Fruit fly (Drosophila melanogaster) whole organism, embryonic: Measurements from ENCODE around the gene CG5966.

Experiments
- Bgb ChIP-seq: fragments of 200-800 bp; sonication (Bioruptor generic); IDR thresholded peaks from 2 replicates; pipeline ENCODE4 v1.3.6; 2022; ENCODE audit warnings: missing biosample characterization, missing genetic modification characterization; ENCODE audit not compliant: partially characterized antibody
- CG10366 ChIP-seq: fragments of 200-800 bp; sonication (Bioruptor generic); IDR thresholded peaks from 2 replicates; pipeline ENCODE4 v1.3.6; 2022; ENCODE audit warnings: missing biosample characterization, missing genetic modification characterization
- CG11247 ChIP-seq: fragments of 200-800 bp; sonication (Bioruptor generic); IDR thresholded peaks from 2 replicates; pipeline ENCODE4 v1.3.6; 2022; ENCODE audit warnings: missing biosample characterization, missing genetic modification characterization
- CG12391 ChIP-seq: fragments of 200-800 bp; sonication (Bioruptor generic); optimal IDR thresholded peaks from 3 replicates; lab custom pipeline; 2018; ENCODE audit warnings: missing biosample characterization, mild to moderate bottlenecking, missing genetic modification characterization, moderate library complexity
- CG12744 ChIP-seq: fragments of 200-800 bp; sonication (Bioruptor generic); optimal IDR thresholded peaks from 2 replicates; lab custom pipeline; 2016; ENCODE audit warnings: missing biosample characterization, missing genetic modification characterization
- CG13624 ChIP-seq: fragments of 200-800 bp; sonication (Bioruptor generic); optimal IDR thresholded peaks from 2 replicates; lab custom pipeline; 2016; ENCODE audit warnings: missing biosample characterization, missing genetic modification characterization
- CG17829 ChIP-seq: fragments of 200-800 bp; optimal IDR thresholded peaks from 2 replicates; lab custom pipeline; 2019; ENCODE audit warnings: missing biosample characterization, mild to moderate bottlenecking, missing genetic modification characterization, moderate library complexity
- CG17912 ChIP-seq: fragments of 200-800 bp; sonication (Bioruptor generic); optimal IDR thresholded peaks from 2 replicates; lab custom pipeline; 2018; ENCODE audit warnings: missing biosample characterization, mild to moderate bottlenecking, missing genetic modification characterization
- CG18619 ChIP-seq: fragments of 200-800 bp; sonication (Bioruptor generic); optimal IDR thresholded peaks from 3 replicates; lab custom pipeline; 2017; ENCODE audit warnings: missing biosample characterization, mild to moderate bottlenecking, missing genetic modification characterization
- CG30020 ChIP-seq: fragments of 200-800 bp; optimal IDR thresholded peaks from 2 replicates; lab custom pipeline; 2019; ENCODE audit warnings: missing biosample characterization, mild to moderate bottlenecking, missing genetic modification characterization, moderate library complexity
- CG33213 ChIP-seq: fragments of 200-800 bp; sonication (Bioruptor generic); optimal IDR thresholded peaks from 3 replicates; lab custom pipeline; 2016; ENCODE audit warnings: missing biosample characterization, missing genetic modification characterization
- CG43689 ChIP-seq: fragments of 200-800 bp; sonication (Bioruptor generic); IDR thresholded peaks from 2 replicates; pipeline ENCODE4 v1.3.6; 2022; ENCODE audit warnings: missing biosample characterization, missing genetic modification characterization
- CG4617 ChIP-seq: fragments of 200-800 bp; sonication (Bioruptor generic); optimal IDR thresholded peaks from 3 replicates; lab custom pipeline; 2016; ENCODE audit warnings: missing biosample characterization, missing genetic modification characterization, borderline replicate concordance
- CG5953 ChIP-seq: fragments of 200-800 bp; sonication (Bioruptor generic); IDR thresholded peaks from 2 replicates; pipeline ENCODE4 v1.3.6; 2022; ENCODE audit warnings: missing biosample characterization, missing genetic modification characterization
- CG6254 ChIP-seq: fragments of 200-800 bp; sonication (Bioruptor generic); optimal IDR thresholded peaks from 3 replicates; lab custom pipeline; 2017; ENCODE audit warnings: mild to moderate bottlenecking, missing biosample characterization, missing genetic modification reagents, missing genetic modification characterization
- CG7357 ChIP-seq: fragments of 200-800 bp; sonication (Bioruptor generic); IDR thresholded peaks from 3 replicates; pipeline ENCODE4 v1.3.6; 2022; ENCODE audit warnings: missing biosample characterization, missing genetic modification characterization
- CG7786 ChIP-seq: fragments of 200-800 bp; sonication (Bioruptor generic); optimal IDR thresholded peaks from 2 replicates; lab custom pipeline; 2016; ENCODE audit warnings: missing biosample characterization, missing genetic modification characterization
- CG8478 ChIP-seq: fragments of >200 bp; optimal IDR thresholded peaks from 2 replicates; lab custom pipeline; 2018
- CG9817 ChIP-seq: fragments of 200-800 bp; sonication (Bioruptor generic); optimal IDR thresholded peaks from 2 replicates; lab custom pipeline; 2018; ENCODE audit warnings: missing biosample characterization, mild to moderate bottlenecking, missing genetic modification characterization, moderate library complexity
- CG9876 ChIP-seq: fragments of 200-800 bp; sonication (Bioruptor generic); optimal IDR thresholded peaks from 2 replicates; lab custom pipeline; 2016; ENCODE audit warnings: missing biosample characterization, missing genetic modification characterization
- CoRest ChIP-seq: fragments of 200-800 bp; sonication (Bioruptor generic); optimal IDR thresholded peaks from 3 replicates; lab custom pipeline; 2018; ENCODE audit warnings: missing biosample characterization, mild to moderate bottlenecking, missing genetic modification characterization, moderate library complexity
- Dip3 ChIP-seq: fragments of 200-800 bp; sonication (Bioruptor generic); optimal IDR thresholded peaks from 3 replicates; lab custom pipeline; 2016; ENCODE audit warnings: missing biosample characterization, missing genetic modification characterization
- Dll ChIP-seq: fragments of 200-800 bp; sonication (Bioruptor generic); IDR thresholded peaks from 4 replicates; pipeline ENCODE4 v1.3.6; 2022; ENCODE audit warnings: missing biosample characterization, missing genetic modification characterization; ENCODE audit not compliant: partially characterized antibody
- Fer1 ChIP-seq: fragments of 200-800 bp; sonication (Bioruptor generic); optimal IDR thresholded peaks from 2 replicates; lab custom pipeline; 2017; ENCODE audit warnings: missing biosample characterization, mild to moderate bottlenecking, missing genetic modification characterization
- Gug ChIP-seq: fragments of 200-800 bp; sonication (Bioruptor generic); IDR thresholded peaks from 4 replicates; pipeline ENCODE4 v1.3.6; 2022; ENCODE audit warnings: missing biosample characterization, missing genetic modification characterization
- H2.0 ChIP-seq: fragments of 200-800 bp; sonication (Bioruptor generic); IDR thresholded peaks from 2 replicates; pipeline ENCODE4 v1.3.6; 2022; ENCODE audit warnings: missing biosample characterization, missing genetic modification characterization
- Kr ChIP-seq: fragments of 200-800 bp; sonication (Bioruptor generic); optimal IDR thresholded peaks from 2 replicates; lab custom pipeline; 2017; ENCODE audit warnings: missing biosample characterization, mild to moderate bottlenecking, missing genetic modification characterization
- Six4 ChIP-seq: fragments of 200-800 bp; sonication (Bioruptor generic); optimal IDR thresholded peaks from 2 replicates; lab custom pipeline; 2016; ENCODE audit warnings: missing biosample characterization, missing genetic modification characterization
- Sox102F ChIP-seq: fragments of 200-800 bp; sonication (Bioruptor generic); optimal IDR thresholded peaks from 2 replicates; lab custom pipeline; 2018; ENCODE audit warnings: missing biosample characterization, mild to moderate bottlenecking, missing genetic modification characterization, moderate library complexity
- Ssrp ChIP-seq: fragments of 200-800 bp; sonication (Bioruptor generic); optimal IDR thresholded peaks from 2 replicates; lab custom pipeline; 2018; ENCODE audit warnings: missing biosample characterization, mild to moderate bottlenecking, missing genetic modification characterization, moderate library complexity
- YL-1 ChIP-seq: fragments of 200-800 bp; sonication (Bioruptor generic); optimal IDR thresholded peaks from 3 replicates; lab custom pipeline; 2017; ENCODE audit warnings: missing biosample characterization, mild to moderate bottlenecking, missing genetic modification characterization
- ab ChIP-seq: fragments of 200-800 bp; sonication (Bioruptor generic); optimal IDR thresholded peaks from 2 replicates; lab custom pipeline; 2016; ENCODE audit warnings: missing biosample characterization, missing genetic modification characterization
- al ChIP-seq: fragments of 200-800 bp; sonication (Bioruptor generic); IDR thresholded peaks from 2 replicates; pipeline ENCODE4 v1.3.6; 2022; ENCODE audit warnings: missing biosample characterization, missing genetic modification characterization
- bsh ChIP-seq, 2 experiments: fragments of 200-800 bp; sonication (Bioruptor generic); optimal IDR thresholded peaks; 2 replicates each; lab custom pipeline; 2017 to 2018; ENCODE audit warnings: mild to moderate bottlenecking in 2 of 2, missing biosample characterization in 2 of 2, missing genetic modification characterization in 2 of 2, moderate library complexity in 1 of 2
- chn ChIP-seq: fragments of 200-800 bp; sonication (Bioruptor generic); optimal IDR thresholded peaks from 2 replicates; lab custom pipeline; 2016; ENCODE audit warnings: missing biosample characterization, missing genetic modification characterization
- da ChIP-seq: fragments of 200-800 bp; sonication (Bioruptor generic); optimal IDR thresholded peaks from 2 replicates; lab custom pipeline; 2016; ENCODE audit warnings: missing biosample characterization, missing genetic modification characterization
- dan ChIP-seq: fragments of 200-800 bp; sonication (Bioruptor generic); IDR thresholded peaks from 2 replicates; pipeline ENCODE4 v1.3.6; 2022; ENCODE audit warnings: missing biosample characterization, missing genetic modification characterization
- dmrt11E ChIP-seq: fragments of 200-800 bp; sonication (Bioruptor generic); optimal IDR thresholded peaks from 3 replicates; lab custom pipeline; 2018; ENCODE audit warnings: missing biosample characterization, mild to moderate bottlenecking, missing genetic modification characterization, moderate library complexity
- eve ChIP-seq, 2 experiments: fragments of >200 bp; optimal IDR thresholded peaks; 2 replicates each; lab custom pipeline; 2017; ENCODE audit warnings: missing biosample characterization in 2 of 2, missing genetic modification characterization in 2 of 2
- grn ChIP-seq: fragments of 200-800 bp; sonication (Bioruptor generic); optimal IDR thresholded peaks from 3 replicates; lab custom pipeline; 2017; ENCODE audit warnings: missing biosample characterization, missing genetic modification characterization
- ham ChIP-seq: fragments of 200-800 bp; sonication (Bioruptor generic); IDR thresholded peaks from 2 replicates; pipeline ENCODE4 v1.3.6; 2022; ENCODE audit warnings: missing biosample characterization, missing genetic modification characterization
- hb ChIP-seq: fragments of 200-800 bp; sonication (Bioruptor generic); IDR thresholded peaks from 3 replicates; pipeline ENCODE4 v1.3.6; 2022; ENCODE audit warnings: missing biosample characterization, missing genetic modification characterization; ENCODE audit not compliant: partially characterized antibody
- hkb ChIP-seq, 2 experiments: fragments of 200-800 bp in 1 of 2; fragments of >200 bp in 1 of 2; sonication (Bioruptor generic) in 1 of 2; IDR thresholded peaks in 1 of 2; optimal IDR thresholded peaks in 1 of 2; 2 replicates each; pipeline versions ENCODE4 v1.3.6 to Lab custom; 2017 to 2022; ENCODE audit warnings: missing biosample characterization in 1 of 2, missing genetic modification characterization in 1 of 2
- luna ChIP-seq: fragments of 200-800 bp; sonication (Bioruptor generic); optimal IDR thresholded peaks from 2 replicates; lab custom pipeline; 2016; ENCODE audit warnings: missing biosample characterization, missing genetic modification characterization
- pan ChIP-seq, 4 experiments: fragments of >200 bp in 3 of 4; fragments of 200-800 bp in 1 of 4; sonication (Bioruptor generic) in 1 of 4; optimal IDR thresholded peaks in 3 of 4; IDR thresholded peaks in 1 of 4; 2 replicates each; pipeline versions ENCODE4 v1.3.6 to Lab custom; 2017 to 2022; ENCODE audit warnings: missing biosample characterization in 2 of 4, missing genetic modification characterization in 2 of 4, mixed read lengths in 1 of 4
- pho ChIP-seq: fragments of 200-800 bp; sonication (Bioruptor generic); optimal IDR thresholded peaks from 2 replicates; lab custom pipeline; 2016; ENCODE audit warnings: missing biosample characterization, missing genetic modification characterization
- pum ChIP-seq: fragments of 200-800 bp; sonication (Bioruptor generic); optimal IDR thresholded peaks from 2 replicates; lab custom pipeline; 2016; ENCODE audit warnings: missing biosample characterization, missing genetic modification characterization
- ranshi ChIP-seq: fragments of 200-800 bp; sonication (Bioruptor generic); IDR thresholded peaks from 2 replicates; pipeline ENCODE4 v1.3.6; 2022; ENCODE audit warnings: missing biosample characterization, missing genetic modification characterization
- tio ChIP-seq: fragments of 200-800 bp; sonication (Bioruptor generic); optimal IDR thresholded peaks from 2 replicates; lab custom pipeline; 2017; ENCODE audit warnings: missing biosample characterization, missing genetic modification characterization, inconsistent platforms
- tx ChIP-seq: fragments of 200-800 bp; sonication (Bioruptor generic); optimal IDR thresholded peaks from 2 replicates; lab custom pipeline; 2016; ENCODE audit warnings: missing biosample characterization, missing genetic modification characterization

CG5966 gene

dm6 chrX:5980883-5981282, 7.7 kb upstream of the CG5966 start (continued):
- TF ChIP-seq eve (GFP tag; optimal IDR thresholded peaks at IDR 0.05; lab: Kevin White, UChicago) (peak in 1 of 2 experiments; percentile 89), CG4617 (GFP tag; lab: Kevin White, UChicago) (peak; percentile 23), CG5953 (GFP tag; lab: Robert Waterston, UW) (peak; percentile 52; the same call in 1 of the 2 replicates), CG12391 (tag; lab: Kevin White, UChicago) (peak; percentile 70), tx (GFP tag; lab: Kevin White, UChicago) (peak; percentile 14), ab (GFP tag; lab: Kevin White, UChicago) (no peak), Six4 (GFP tag; lab: Kevin White, UChicago) (peak; percentile 34), Dll (no peak), chn (GFP tag; lab: Kevin White, UChicago) (peak; percentile 60), CG7786 (GFP tag; lab: Kevin White, UChicago) (peak; percentile 23), Sox102F (GFP tag; lab: Kevin White, UChicago) (peak; percentile 79), CG10366 (GFP tag; lab: Robert Waterston, UW) (peak; percentile 82), hkb (optimal IDR thresholded peaks at IDR 0.05; lab: Kevin White, UChicago) (no peak), hkb (GFP tag; IDR thresholded peaks at IDR 0.05; lab: Robert Waterston, UW) (peak; percentile 85), Gug (GFP tag; lab: Robert Waterston, UW) (peak; percentile 70), CG43689 (GFP tag; lab: Robert Waterston, UW) (0 out of 2 replicates have a peak, but pooled peaks have one; percentile 61), Dip3 (GFP tag; lab: Kevin White, UChicago) (peak; percentile 62), CG9876 (no peak), CG13624 (GFP tag; lab: Kevin White, UChicago) (peak; percentile 64), CG30020 (tag; lab: Kevin White, UChicago) (no peak), dan (no peak), CG9817 (tag; lab: Kevin White, UChicago) (peak; percentile 82), luna (GFP tag; lab: Kevin White, UChicago) (no peak), al (GFP tag; lab: Robert Waterston, UW) (peak; percentile 73), hb (no peak), Fer1 (peak; percentile 82), CG33213 (peak; percentile 17), Ssrp (tag; lab: Kevin White, UChicago) (peak; percentile 51), Bgb (GFP tag; lab: Robert Waterston, UW) (no peak), H2.0 (GFP tag; lab: Robert Waterston, UW) (peak; percentile 64), pan (optimal IDR thresholded peaks at IDR 0.05; lab: Kevin White, UChicago) (no peak), pan (GFP tag; optimal IDR thresholded peaks at IDR 0.05 in 1 of 2, IDR thresholded peaks at IDR 0.05 in 1 of 2) (peak in 1 of 2 experiments; percentile 90), ham (GFP tag; lab: Robert Waterston, UW) (no peak), CG18619 (GFP tag; lab: Kevin White, UChicago) (peak; percentile 64), CG12744 (GFP tag; lab: Kevin White, UChicago) (peak; percentile 14), CoRest (tag; lab: Kevin White, UChicago) (peak; percentile 75), pho (GFP tag; lab: Kevin White, UChicago) (peak; percentile 25), da (no peak), CG6254 (no peak), YL-1 (GFP tag; lab: Kevin White, UChicago) (no peak), CG8478 (lab: Kevin White, UChicago) (no peak), Kr (GFP tag; lab: Kevin White, UChicago) (no peak), grn (GFP tag; lab: Kevin White, UChicago) (peak; percentile 5), bsh (GFP tag; optimal IDR thresholded peaks at IDR 0.05; lab: Kevin White, UChicago) (peak; percentile 22 to 66), dmrt11E (tag; lab: Kevin White, UChicago) (peak; percentile 5), tio (peak; percentile 62), CG17829 (tag; lab: Kevin White, UChicago) (peak; percentile 52), ranshi (GFP tag; lab: Robert Waterston, UW) (peak; percentile 81), CG17912 (no peak), CG11247 (GFP tag; lab: Robert Waterston, UW) (peak; percentile 75), CG7357 (GFP tag; lab: Robert Waterston, UW) (0 out of 3 replicates have a peak, but pooled peaks have one; percentile 40), pum (no peak)
